Fruit fly (Drosophila melanogaster) whole organism, wandering third instar larva: ENCODE results near the gene Mic26-27.
A peak's percentile ranks its signal among the peaks of the same experiment; 100 is the strongest.

Experiments used
- Abd-B ChIP-seq: fragments of >200 bp; optimal IDR thresholded peaks from 2 replicates; lab custom pipeline; 2017; ENCODE audit warnings: missing biosample characterization, missing genetic modification characterization
- CG32264 ChIP-seq: fragments of 200-800 bp; sonication (Bioruptor generic); optimal IDR thresholded peaks from 2 replicates; lab custom pipeline; 2016; ENCODE audit warnings: missing biosample characterization, missing genetic modification characterization
- CG9705 ChIP-seq: fragments of 200-800 bp; sonication (Bioruptor generic); optimal IDR thresholded peaks from 2 replicates; lab custom pipeline; 2018; ENCODE audit warnings: missing biosample characterization, mild to moderate bottlenecking, missing genetic modification characterization
- Dfd ChIP-seq: fragments of >200 bp; optimal IDR thresholded peaks from 2 replicates; lab custom pipeline; 2017; ENCODE audit warnings: missing biosample characterization, missing genetic modification characterization
- Dif ChIP-seq: fragments of 200-275, 200-300 bp; sonication (Bioruptor generic); optimal IDR thresholded peaks from 2 replicates; lab custom pipeline; 2018; ENCODE audit warnings: missing biosample characterization, missing genetic modification characterization; ENCODE audit not compliant: partially characterized antibody
- GATAd ChIP-seq: sonication (Bioruptor generic); optimal IDR thresholded peaks from 2 replicates; lab custom pipeline; 2016; ENCODE audit warnings: missing biosample characterization, missing genetic modification characterization
- HLH106 ChIP-seq: fragments of 200-800 bp; optimal IDR thresholded peaks from 3 replicates; lab custom pipeline; 2019; ENCODE audit warnings: missing biosample characterization, mild to moderate bottlenecking, missing genetic modification characterization, moderate library complexity
- Hnf4 ChIP-seq: fragments of 200-800 bp; sonication (Bioruptor generic); optimal IDR thresholded peaks from 2 replicates; lab custom pipeline; 2016; ENCODE audit warnings: missing biosample characterization, mild to moderate bottlenecking, missing genetic modification characterization
- Hr83 ChIP-seq: fragments of 200-300 bp; sonication (Bioruptor generic); optimal IDR thresholded peaks from 2 replicates; lab custom pipeline; 2016; ENCODE audit warnings: missing biosample characterization, mild to moderate bottlenecking, missing genetic modification characterization, moderate library complexity; ENCODE audit not compliant: poor library complexity, severe bottlenecking
- Jra ChIP-seq: sonication (Bioruptor generic); optimal IDR thresholded peaks from 2 replicates; lab custom pipeline; 2016; ENCODE audit warnings: missing biosample characterization, missing genetic modification characterization
- Mio ChIP-seq: sonication (Bioruptor generic); optimal IDR thresholded peaks from 2 replicates; lab custom pipeline; 2016; ENCODE audit warnings: missing biosample characterization, missing genetic modification characterization
- Myc ChIP-seq: fragments of >200 bp; optimal IDR thresholded peaks from 2 replicates; lab custom pipeline; 2017
- N ChIP-seq: fragments of >200 bp; optimal IDR thresholded peaks from 2 replicates; lab custom pipeline; 2018; ENCODE audit warnings: missing biosample characterization, missing external identifiers, missing genetic modification characterization
- OdsH ChIP-seq: fragments of 200-800 bp; sonication (Bioruptor generic); optimal IDR thresholded peaks from 2 replicates; lab custom pipeline; 2016; ENCODE audit warnings: missing biosample characterization, mild to moderate bottlenecking, missing genetic modification characterization
- Rel ChIP-seq, 2 experiments: fragments of 200-800 bp; sonication (Bioruptor generic) in 1 of 2; optimal IDR thresholded peaks; 2 replicates in 1 of 2; 3 replicates in 1 of 2; lab custom pipeline; 2016 to 2019; ENCODE audit warnings: mild to moderate bottlenecking in 2 of 2, missing biosample characterization in 2 of 2, missing genetic modification characterization in 2 of 2, moderate library complexity in 1 of 2
- Sp1 ChIP-seq: fragments of 200-800 bp; sonication (Bioruptor generic); optimal IDR thresholded peaks from 3 replicates; lab custom pipeline; 2019; ENCODE audit warnings: missing biosample characterization, mild to moderate bottlenecking, missing genetic modification characterization, moderate library complexity
- Vsx2 ChIP-seq: fragments of 200-300, 225-300 bp; sonication (Bioruptor generic); optimal IDR thresholded peaks from 2 replicates; lab custom pipeline; 2018; ENCODE audit warnings: missing biosample characterization, missing genetic modification characterization; ENCODE audit not compliant: partially characterized antibody
- br ChIP-seq: fragments of 200-800 bp; sonication (Bioruptor generic); optimal IDR thresholded peaks from 2 replicates; lab custom pipeline; 2016; ENCODE audit warnings: missing biosample characterization, missing genetic modification characterization
- brk ChIP-seq: fragments of 200-800 bp; sonication (Bioruptor generic); optimal IDR thresholded peaks from 2 replicates; lab custom pipeline; 2016; ENCODE audit warnings: missing biosample characterization, mild to moderate bottlenecking, missing genetic modification characterization
- dl ChIP-seq, 2 experiments: fragments of 175-275, 200-275 bp in 1 of 2; fragments of 200-275 bp in 1 of 2; sonication (Bioruptor generic); optimal IDR thresholded peaks; lab custom pipeline; 2018; ENCODE audit warnings: mild to moderate bottlenecking in 2 of 2, missing biosample characterization in 2 of 2, missing genetic modification characterization in 2 of 2, moderate library complexity in 2 of 2; ENCODE audit not compliant: partially characterized antibody in 2 of 2, insufficient read depth in 1 of 2
- dmrt93B ChIP-seq: fragments of 200-800 bp; sonication (Bioruptor generic); optimal IDR thresholded peaks from 2 replicates; lab custom pipeline; 2018; ENCODE audit warnings: missing biosample characterization, mild to moderate bottlenecking, missing genetic modification characterization
- dsf ChIP-seq: sonication (Bioruptor generic); optimal IDR thresholded peaks from 2 replicates; lab custom pipeline; 2016; ENCODE audit warnings: missing biosample characterization, missing genetic modification characterization, borderline replicate concordance
- ey ChIP-seq: fragments of 200-800 bp; sonication (Bioruptor generic); optimal IDR thresholded peaks from 2 replicates; lab custom pipeline; 2016; ENCODE audit warnings: missing biosample characterization, missing genetic modification characterization
- fru ChIP-seq: fragments of 200-800 bp; sonication (Bioruptor generic); optimal IDR thresholded peaks from 3 replicates; lab custom pipeline; 2016; ENCODE audit warnings: missing biosample characterization, mild to moderate bottlenecking, missing genetic modification characterization
- h ChIP-seq: fragments of 200-800 bp; sonication (Bioruptor generic); optimal IDR thresholded peaks from 3 replicates; lab custom pipeline; 2016; ENCODE audit warnings: missing biosample characterization, mild to moderate bottlenecking, missing genetic modification characterization
- jim ChIP-seq: fragments of 175-275, 200-325 bp; sonication (Bioruptor generic); optimal IDR thresholded peaks from 2 replicates; lab custom pipeline; 2016; ENCODE audit warnings: missing biosample characterization, mild to moderate bottlenecking, missing genetic modification characterization
- pan ChIP-seq: fragments of >200 bp; optimal IDR thresholded peaks from 2 replicates; lab custom pipeline; 2017
- psq ChIP-seq: fragments of 200-800 bp; sonication (Bioruptor generic); optimal IDR thresholded peaks from 3 replicates; lab custom pipeline; 2017; ENCODE audit warnings: missing biosample characterization, mild to moderate bottlenecking, missing genetic modification characterization, moderate library complexity
- rgr ChIP-seq: fragments of 200-800 bp; sonication (Bioruptor generic); optimal IDR thresholded peaks from 3 replicates; lab custom pipeline; 2016; ENCODE audit warnings: missing biosample characterization, mild to moderate bottlenecking, missing genetic modification characterization
- sv ChIP-seq: fragments of 200-800 bp; sonication (Bioruptor generic); optimal IDR thresholded peaks from 3 replicates; lab custom pipeline; 2016; ENCODE audit warnings: missing biosample characterization, missing genetic modification characterization
- tai ChIP-seq: sonication (Bioruptor generic); optimal IDR thresholded peaks from 2 replicates; lab custom pipeline; 2016; ENCODE audit warnings: missing biosample characterization, missing genetic modification characterization
- usp ChIP-seq: fragments of >200 bp; optimal IDR thresholded peaks from 2 replicates; lab custom pipeline; 2017; ENCODE audit warnings: missing biosample characterization, missing genetic modification characterization
- woc ChIP-seq: sonication (Bioruptor generic); optimal IDR thresholded peaks from 2 replicates; lab custom pipeline; 2016; ENCODE audit warnings: missing biosample characterization, mild to moderate bottlenecking, missing genetic modification characterization

Gene Mic26-27

DNA sequence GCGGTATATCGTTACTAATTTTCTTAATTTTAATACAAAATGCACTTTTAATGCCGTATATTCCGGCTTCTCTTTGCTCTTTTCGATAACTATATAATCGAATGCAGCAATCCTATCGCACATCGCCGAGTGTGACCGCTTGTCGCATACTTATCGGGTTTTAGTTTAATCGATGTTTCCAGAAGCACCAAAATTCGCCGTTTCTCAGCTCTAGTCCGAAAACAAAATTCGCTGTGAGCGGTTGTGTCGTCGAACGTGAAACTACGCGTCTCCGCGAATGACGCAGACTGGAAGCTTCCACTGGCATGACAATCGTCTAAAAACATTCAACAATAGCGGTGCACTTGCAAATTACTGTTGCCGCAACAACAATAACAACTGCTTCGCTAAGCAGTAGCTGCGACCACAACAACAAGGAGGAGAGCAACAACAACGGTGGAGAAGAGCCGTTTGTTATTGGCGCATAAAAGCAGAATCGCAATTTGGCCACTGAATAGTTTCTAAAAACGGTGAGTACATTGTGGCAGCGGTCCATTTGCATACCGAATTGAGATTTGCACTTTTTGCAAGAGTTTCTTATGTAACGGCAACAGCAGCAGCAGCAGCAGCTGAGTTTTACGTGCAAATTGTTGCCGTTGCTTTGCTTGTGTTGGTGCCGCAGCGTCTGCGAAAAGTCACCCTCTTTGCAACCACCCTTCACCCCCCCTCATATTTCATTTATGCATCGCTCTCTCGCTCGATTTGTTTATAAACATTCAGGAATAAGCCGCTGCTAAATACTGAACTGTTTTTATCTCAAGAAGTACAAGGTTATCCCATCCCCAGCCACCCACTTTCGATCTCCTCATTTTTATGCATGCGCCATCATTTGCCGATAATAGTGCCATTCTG lies 40.4 kb upstream of the Mic26-27 start, which contains the start of gene sra (continued):
- no peak for TF ChIP-seq sv (GFP tag; lab: Kevin White, UChicago)
- no peak for TF ChIP-seq Dif (GFP tag; lab: Kevin White, UChicago)
- TF ChIP-seq Sp1 (GFP tag; lab: Kevin White, UChicago): peak; percentile 21
- TF ChIP-seq Dfd (GFP tag; lab: Kevin White, UChicago): no peak
- TF ChIP-seq dsf (GFP tag; lab: Kevin White, UChicago): peak; percentile 10
- no peak for TF ChIP-seq psq (GFP tag; lab: Kevin White, UChicago)
- no peak for TF ChIP-seq Rel (GFP tag; optimal IDR thresholded peaks at IDR 0.05; lab: Kevin White, UChicago)
- peak; percentile 43 for TF ChIP-seq Rel (tag; optimal IDR thresholded peaks at IDR 0.05; lab: Kevin White, UChicago)
- peak; percentile 89 for TF ChIP-seq Hr83 (GFP tag; lab: Kevin White, UChicago)

DNA sequence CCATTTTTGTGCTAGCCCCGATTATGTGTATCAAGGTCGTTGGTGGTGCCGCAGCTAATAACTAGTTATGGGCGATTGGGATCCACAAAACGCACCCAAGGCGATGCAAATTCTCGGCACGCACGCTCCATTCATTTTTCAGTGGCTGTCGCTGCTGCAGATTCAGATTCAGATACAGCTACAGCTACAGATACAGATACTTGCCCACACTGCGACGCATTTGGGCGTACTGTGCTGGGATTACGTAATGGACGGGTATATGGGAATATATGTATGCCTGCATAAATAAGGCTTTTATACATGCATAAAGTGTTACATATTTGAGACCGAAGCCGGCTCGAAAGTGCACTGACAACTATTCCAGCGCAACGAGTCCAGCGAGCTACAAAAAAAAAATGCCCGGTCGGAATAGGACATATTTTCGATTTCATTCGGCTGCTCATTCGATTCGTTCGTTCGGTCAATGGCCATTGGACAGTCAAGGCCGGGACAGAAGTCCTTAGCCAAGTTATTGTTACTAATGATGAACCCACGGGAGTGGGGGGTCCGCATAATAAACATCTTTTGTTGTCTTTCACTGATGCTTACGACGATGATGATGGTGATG lies 35.7 kb upstream of the Mic26-27 start:
- TF ChIP-seq tai (GFP tag; lab: Kevin White, UChicago): no peak
- no peak for TF ChIP-seq HLH106
- TF ChIP-seq brk (GFP tag; lab: Kevin White, UChicago): no peak
- no peak for TF ChIP-seq dsf (GFP tag; lab: Kevin White, UChicago)
- no peak for TF ChIP-seq N (GFP tag; lab: Kevin White, UChicago)
- TF ChIP-seq Mio: no peak
- TF ChIP-seq jim (GFP tag; lab: Kevin White, UChicago): no peak
- no peak for TF ChIP-seq woc (GFP tag; lab: Kevin White, UChicago)
- TF ChIP-seq br: no peak
- TF ChIP-seq h (GFP tag; lab: Kevin White, UChicago): no peak
- no peak for TF ChIP-seq rgr (GFP tag; lab: Kevin White, UChicago)
- no peak for TF ChIP-seq CG32264 (GFP tag; lab: Kevin White, UChicago)
- TF ChIP-seq usp: no peak
- TF ChIP-seq CG9705: no peak
- no peak for TF ChIP-seq Jra (GFP tag; lab: Kevin White, UChicago)

dm6 chr3R:16180476-16181070 lies 33.9 kb upstream of the Mic26-27 start, which contains the start of gene CG8927:
Gene CG8927 (plus strand): TSS chr3R:16181020.
- TF ChIP-seq Myc (lab: Kevin White, UChicago) (peak; percentile 9), sv (GFP tag; lab: Kevin White, UChicago) (no peak)

DNA sequence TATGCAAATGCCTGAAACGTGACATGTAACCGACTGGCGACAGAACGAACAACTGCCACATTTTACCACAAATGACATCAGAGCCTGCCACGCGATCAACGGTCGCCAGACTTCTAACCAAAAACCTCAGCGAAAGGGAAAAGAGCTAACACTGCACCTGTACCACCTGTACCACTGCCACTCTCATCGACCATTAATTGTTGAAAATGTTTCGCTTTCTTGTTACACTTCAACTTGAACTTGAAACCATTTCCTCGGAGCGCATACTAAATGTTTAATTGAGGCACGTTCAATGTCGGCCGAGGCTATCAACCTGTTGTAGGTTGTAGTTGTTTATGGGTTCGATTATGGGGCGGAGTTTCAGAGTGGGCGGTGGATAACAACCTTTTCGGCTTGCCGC lies 29.9 kb upstream of the Mic26-27 start:
- TF ChIP-seq sv (GFP tag; lab: Kevin White, UChicago) (no peak), CG32264 (GFP tag; lab: Kevin White, UChicago) (no peak), dmrt93B (GFP tag; lab: Kevin White, UChicago) (no peak), fru (no peak), Hr83 (GFP tag; lab: Kevin White, UChicago) (no peak), jim (GFP tag; lab: Kevin White, UChicago) (no peak), Sp1 (GFP tag; lab: Kevin White, UChicago) (no peak), usp (no peak), Hnf4 (GFP tag; lab: Kevin White, UChicago) (no peak), OdsH (GFP tag; lab: Kevin White, UChicago) (no peak)

DNA sequence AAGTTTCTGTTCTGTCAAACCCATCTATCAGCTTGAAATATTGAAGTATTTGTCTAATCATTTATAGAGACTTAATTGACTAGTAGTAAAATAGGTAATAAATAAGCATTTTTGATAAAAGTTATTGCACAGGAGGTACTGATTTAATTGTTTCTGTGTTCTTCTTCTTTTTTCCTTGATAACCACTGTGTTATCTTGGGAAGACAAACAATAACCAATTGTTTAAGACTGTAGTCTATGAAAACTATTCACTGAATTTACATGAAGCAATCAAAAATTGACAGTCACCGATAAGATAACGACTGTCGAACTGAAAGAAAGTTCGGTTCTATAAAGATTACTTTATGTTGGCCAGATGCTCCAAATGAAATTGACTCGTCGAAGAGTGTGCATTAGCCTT lies 26.8 kb upstream of the Mic26-27 start:
- no peak for TF ChIP-seq OdsH (GFP tag; lab: Kevin White, UChicago)
- TF ChIP-seq fru: no peak
- TF ChIP-seq pan (lab: Kevin White, UChicago): no peak
- TF ChIP-seq ey: no peak
- no peak for TF ChIP-seq jim (GFP tag; lab: Kevin White, UChicago)
- TF ChIP-seq Vsx2 (GFP tag; lab: Kevin White, UChicago): no peak
- no peak for TF ChIP-seq rgr (GFP tag; lab: Kevin White, UChicago)
- no peak for TF ChIP-seq Hr83 (GFP tag; lab: Kevin White, UChicago)
- no peak for TF ChIP-seq sv (GFP tag; lab: Kevin White, UChicago)
- TF ChIP-seq Rel (GFP tag; optimal IDR thresholded peaks at IDR 0.05; lab: Kevin White, UChicago): no peak
- no peak for TF ChIP-seq Rel (tag; optimal IDR thresholded peaks at IDR 0.05; lab: Kevin White, UChicago)
- TF ChIP-seq Abd-B: no peak
- TF ChIP-seq HLH106: no peak
- TF ChIP-seq dl (GFP tag; optimal IDR thresholded peaks at IDR 0.05; lab: Kevin White, UChicago; ENCODE audit: insufficient read depth in 1 of 2, partially characterized antibody in 2 of 2): no peak
- TF ChIP-seq GATAd (GFP tag; lab: Kevin White, UChicago): no peak
- TF ChIP-seq tai (GFP tag; lab: Kevin White, UChicago): no peak
- no peak for TF ChIP-seq brk (GFP tag; lab: Kevin White, UChicago)
- no peak for TF ChIP-seq CG9705
